Worm (Caenorhabditis elegans) whole organism, late embryonic: ENCODE data around the gene F58H1.2.

Experiments
- C08G9.2 ChIP-seq: sonication (generic microtip); optimal IDR thresholded peaks from 2 replicates; lab custom pipeline; 2016; ENCODE audit warnings: mild to moderate bottlenecking, missing genetic modification characterization, moderate library complexity, missing compliant biosample characterization
- F13H6.1 ChIP-seq: sonication (generic microtip); optimal IDR thresholded peaks from 2 replicates; lab custom pipeline; 2016; ENCODE audit warnings: missing genetic modification characterization, missing compliant biosample characterization
- K09A11.1 ChIP-seq: sonication (generic microtip); optimal IDR thresholded peaks from 2 replicates; lab custom pipeline; 2017; ENCODE audit warnings: antibody characterized with exemption, mild to moderate bottlenecking, missing genetic modification characterization, missing compliant biosample characterization; ENCODE audit not compliant: insufficient read depth
- T23F11.4 ChIP-seq: fragments of 200-800 bp; sonication (Bioruptor generic); optimal IDR thresholded peaks from 2 replicates; lab custom pipeline; 2018; ENCODE audit warnings: mild to moderate bottlenecking, missing genetic modification characterization, missing compliant biosample characterization
- ama-1 ChIP-seq: fragments of 150-350 bp; optimal IDR thresholded peaks from 2 replicates; lab custom pipeline; 2014
- ceh-18 ChIP-seq: sonication (generic microtip); optimal IDR thresholded peaks from 2 replicates; lab custom pipeline; 2016; ENCODE audit warnings: missing genetic modification characterization, missing compliant biosample characterization
- ceh-2 ChIP-seq: sonication (generic microtip); optimal IDR thresholded peaks from 2 replicates; lab custom pipeline; 2016; ENCODE audit warnings: missing genotype, missing genetic modification characterization, missing compliant biosample characterization
- ceh-30 ChIP-seq: fragments of 150-350 bp; optimal IDR thresholded peaks from 2 replicates; lab custom pipeline; 2014; ENCODE audit warnings: missing biosample characterization, missing genetic modification characterization
- ceh-31 ChIP-seq: sonication (generic microtip); optimal IDR thresholded peaks from 2 replicates; lab custom pipeline; 2016; ENCODE audit warnings: missing genetic modification characterization, missing compliant biosample characterization
- ceh-34 ChIP-seq: sonication (generic microtip); optimal IDR thresholded peaks from 2 replicates; lab custom pipeline; 2016; ENCODE audit warnings: mild to moderate bottlenecking, missing genetic modification characterization, missing compliant biosample characterization
- ceh-48 ChIP-seq: sonication (generic microtip); optimal IDR thresholded peaks from 2 replicates; lab custom pipeline; 2016; ENCODE audit warnings: missing genetic modification characterization, inconsistent platforms, missing compliant biosample characterization
- che-1 ChIP-seq: sonication (generic microtip); optimal IDR thresholded peaks from 2 replicates; lab custom pipeline; 2016; ENCODE audit warnings: mild to moderate bottlenecking, missing genetic modification characterization, missing compliant biosample characterization
- elt-2 ChIP-seq: sonication (generic microtip); optimal IDR thresholded peaks from 2 replicates; lab custom pipeline; 2016; ENCODE audit warnings: missing genetic modification reagents, missing genetic modification characterization, missing compliant biosample characterization
- elt-4 ChIP-seq: sonication (generic microtip); optimal IDR thresholded peaks from 2 replicates; lab custom pipeline; 2016; ENCODE audit warnings: missing genetic modification characterization, missing compliant biosample characterization
- eyg-1 ChIP-seq: sonication (generic microtip); optimal IDR thresholded peaks from 2 replicates; lab custom pipeline; 2016; ENCODE audit warnings: missing genotype, missing genetic modification characterization, missing compliant biosample characterization
- fax-1 ChIP-seq: sonication (generic microtip); optimal IDR thresholded peaks from 2 replicates; lab custom pipeline; 2016; ENCODE audit warnings: missing genotype, missing genetic modification characterization, missing compliant biosample characterization
- fkh-6 ChIP-seq: sonication (generic microtip); optimal IDR thresholded peaks from 2 replicates; lab custom pipeline; 2016; ENCODE audit warnings: missing genetic modification characterization, missing compliant biosample characterization
- gmeb-2 ChIP-seq: sonication (generic microtip); optimal IDR thresholded peaks from 2 replicates; lab custom pipeline; 2016; ENCODE audit warnings: missing genetic modification characterization, inconsistent platforms, missing compliant biosample characterization
- hlh-13 ChIP-seq: fragments of 200-800 bp; sonication (Bioruptor generic); optimal IDR thresholded peaks from 2 replicates; lab custom pipeline; 2018; ENCODE audit warnings: mild to moderate bottlenecking, missing genetic modification characterization, missing compliant biosample characterization
- hlh-30 ChIP-seq: sonication (generic microtip); optimal IDR thresholded peaks from 2 replicates; lab custom pipeline; 2017; ENCODE audit warnings: antibody characterized with exemption, missing genetic modification characterization, missing compliant biosample characterization; ENCODE audit not compliant: insufficient read depth
- hlh-6 ChIP-seq: sonication (generic microtip); optimal IDR thresholded peaks from 2 replicates; lab custom pipeline; 2016; ENCODE audit warnings: missing genotype, missing genetic modification characterization, missing compliant biosample characterization
- lim-6 ChIP-seq: sonication (generic microtip); optimal IDR thresholded peaks from 2 replicates; lab custom pipeline; 2016; ENCODE audit warnings: missing genetic modification characterization, missing compliant biosample characterization
- lin-11 ChIP-seq: fragments of 200-800 bp; sonication (Bioruptor generic); optimal IDR thresholded peaks from 2 replicates; lab custom pipeline; 2018; ENCODE audit warnings: mild to moderate bottlenecking, missing genetic modification characterization, missing compliant biosample characterization
- madf-2 ChIP-seq: sonication (generic microtip); optimal IDR thresholded peaks from 2 replicates; lab custom pipeline; 2017; ENCODE audit warnings: missing genetic modification characterization, missing compliant biosample characterization
- mec-3 ChIP-seq: sonication (generic microtip); optimal IDR thresholded peaks from 2 replicates; lab custom pipeline; 2016; ENCODE audit warnings: borderline replicate concordance, missing genetic modification characterization, missing compliant biosample characterization
- nfya-1 ChIP-seq: sonication (generic microtip); optimal IDR thresholded peaks from 2 replicates; lab custom pipeline; 2017; ENCODE audit warnings: missing genetic modification characterization, mild to moderate bottlenecking, missing compliant biosample characterization, antibody characterized with exemption, moderate library complexity
- nhr-11 ChIP-seq: fragments of 150-350 bp; optimal IDR thresholded peaks from 2 replicates; lab custom pipeline; 2014; ENCODE audit warnings: missing biosample characterization, missing genetic modification characterization
- npax-4 ChIP-seq: sonication (generic microtip); optimal IDR thresholded peaks from 2 replicates; lab custom pipeline; 2016; ENCODE audit warnings: missing genetic modification characterization, missing compliant biosample characterization
- odd-2 ChIP-seq: sonication (generic microtip); optimal IDR thresholded peaks from 2 replicates; lab custom pipeline; 2017; ENCODE audit warnings: antibody characterized with exemption, mild to moderate bottlenecking, missing genetic modification characterization, missing compliant biosample characterization
- pag-3 ChIP-seq: sonication (generic microtip); optimal IDR thresholded peaks from 2 replicates; lab custom pipeline; 2016; ENCODE audit warnings: missing compliant biosample characterization, missing genetic modification characterization, borderline replicate concordance
- pax-1 ChIP-seq: fragments of 150-350 bp; optimal IDR thresholded peaks from 2 replicates; lab custom pipeline; 2014; ENCODE audit warnings: missing biosample characterization, missing genetic modification characterization
- pha-2 ChIP-seq: sonication (generic microtip); optimal IDR thresholded peaks from 2 replicates; lab custom pipeline; 2017; ENCODE audit warnings: mild to moderate bottlenecking, missing genetic modification characterization, missing compliant biosample characterization
- pha-4 ChIP-seq: fragments of 150-350 bp; optimal IDR thresholded peaks from 2 replicates; lab custom pipeline; 2018; ENCODE audit warnings: missing biosample characterization, missing genetic modification reagents, missing genetic modification characterization
- rnt-1 ChIP-seq: sonication (generic microtip); optimal IDR thresholded peaks from 2 replicates; lab custom pipeline; 2016; ENCODE audit warnings: missing genetic modification characterization, missing compliant biosample characterization
- sdc-2 ChIP-seq: sonication (generic microtip); optimal IDR thresholded peaks from 2 replicates; lab custom pipeline; 2016; ENCODE audit warnings: missing genotype, missing genetic modification characterization, missing compliant biosample characterization
- sox-2 ChIP-seq: fragments of 200-800 bp; sonication (Bioruptor generic); IDR thresholded peaks from 2 replicates; pipeline ENCODE4 v1.3.6; 2022; ENCODE audit warnings: missing genetic modification reagents, missing genetic modification characterization, missing compliant biosample characterization
- syd-9 ChIP-seq: sonication (generic microtip); optimal IDR thresholded peaks from 2 replicates; lab custom pipeline; 2016; ENCODE audit warnings: mild to moderate bottlenecking, missing genetic modification characterization, moderate library complexity, missing compliant biosample characterization
- tbx-2 ChIP-seq: sonication (generic microtip); optimal IDR thresholded peaks from 2 replicates; lab custom pipeline; 2016; ENCODE audit warnings: missing genetic modification characterization, missing compliant biosample characterization
- unc-3 ChIP-seq, 2 experiments: fragments of 200-800 bp in 1 of 2; sonication (Bioruptor generic) in 1 of 2; sonication (generic microtip) in 1 of 2; conservative IDR thresholded peaks in 1 of 2; optimal IDR thresholded peaks in 1 of 2; 2 replicates each; pipeline versions ENCODE4 v1.3.6 to Lab custom; 2016 to 2022; ENCODE audit warnings: missing compliant biosample characterization in 2 of 2, missing genetic modification characterization in 2 of 2, missing genetic modification reagents in 1 of 2
- unc-55 ChIP-seq: sonication (generic microtip); optimal IDR thresholded peaks from 2 replicates; lab custom pipeline; 2017; ENCODE audit warnings: missing biosample characterization, missing genetic modification reagents, missing genetic modification characterization
- ztf-16 ChIP-seq: sonication (generic microtip); optimal IDR thresholded peaks from 2 replicates; lab custom pipeline; 2017; ENCODE audit warnings: missing genetic modification characterization, missing compliant biosample characterization

F58H1.2 gene

ce11 chrV:11921689-11922517, 7.0 kb upstream of the F58H1.2 start:
- TF ChIP-seq unc-55 (GFP tag; lab: Kevin White, UChicago) (peak; percentile 18), lim-6 (tag; lab: Kevin White, UChicago) (no peak), T23F11.4 (GFP tag; lab: Kevin White, UChicago) (no peak), eyg-1 (tag; lab: Kevin White, UChicago) (no peak), ceh-34 (no peak), npax-4 (tag; lab: Kevin White, UChicago) (no peak), syd-9 (tag; lab: Kevin White, UChicago) (no peak), madf-2 (tag; lab: Kevin White, UChicago) (no peak), ceh-31 (tag; lab: Kevin White, UChicago) (peak; percentile 45), fax-1 (no peak), hlh-13 (GFP tag; lab: Kevin White, UChicago) (no peak), ceh-30 (no peak), nfya-1 (peak; percentile 19), che-1 (no peak), sdc-2 (no peak), sox-2 (GFP tag; lab: Robert Waterston, UW) (no peak), C08G9.2 (tag; lab: Kevin White, UChicago) (no peak), nhr-11 (no peak), ama-1 (no peak), F13H6.1 (tag; lab: Kevin White, UChicago) (no peak), pax-1 (tag; lab: Kevin White, UChicago) (no peak), elt-4 (tag; lab: Kevin White, UChicago) (no peak), ceh-2 (tag; lab: Kevin White, UChicago) (no peak), ceh-18 (peak; percentile 23), rnt-1 (peak; percentile 4), hlh-30 (no peak), unc-3 (GFP tag; conservative IDR thresholded peaks at IDR 0.05; lab: Robert Waterston, UW) (no peak), unc-3 (tag; optimal IDR thresholded peaks at IDR 0.05; lab: Kevin White, UChicago) (no peak), pha-4 (tag; lab: Kevin White, UChicago) (no peak), odd-2 (tag; lab: Kevin White, UChicago) (no peak), pha-2 (tag; lab: Kevin White, UChicago) (no peak)

- no peak for TF ChIP-seq odd-2 (tag; lab: Kevin White, UChicago)
- TF ChIP-seq tbx-2: no peak
- no peak for TF ChIP-seq elt-4 (tag; lab: Kevin White, UChicago)
- no peak for TF ChIP-seq elt-2
- TF ChIP-seq ceh-48 (tag; lab: Kevin White, UChicago): no peak
- no peak for TF ChIP-seq fkh-6 (tag; lab: Kevin White, UChicago)
- no peak for TF ChIP-seq ceh-18
- TF ChIP-seq T23F11.4 (GFP tag; lab: Kevin White, UChicago): no peak
- TF ChIP-seq ceh-34: no peak
- no peak for TF ChIP-seq pha-4 (tag; lab: Kevin White, UChicago)
- TF ChIP-seq pag-3 (tag; lab: Kevin White, UChicago): no peak
- TF ChIP-seq hlh-6 (tag; lab: Kevin White, UChicago): no peak
- TF ChIP-seq fax-1: no peak
- TF ChIP-seq ztf-16 (tag; lab: Kevin White, UChicago): no peak
- no peak for TF ChIP-seq ama-1
- TF ChIP-seq gmeb-2 (tag; lab: Kevin White, UChicago): no peak
- TF ChIP-seq mec-3 (tag; lab: Kevin White, UChicago): no peak
- no peak for TF ChIP-seq lin-11 (tag; lab: Kevin White, UChicago)
- no peak for TF ChIP-seq K09A11.1 (tag; lab: Kevin White, UChicago)
Observed at ce11 chrV:11927346-11927745, 1.6 kb upstream of the F58H1.2 start, which contains the start of gene osm-6. TSS of gene osm-6 (minus strand) at chrV:11927446.
